Fruit fly (Drosophila melanogaster): ENCODE results near the gene CG14316.

Gene CG14316

DNA sequence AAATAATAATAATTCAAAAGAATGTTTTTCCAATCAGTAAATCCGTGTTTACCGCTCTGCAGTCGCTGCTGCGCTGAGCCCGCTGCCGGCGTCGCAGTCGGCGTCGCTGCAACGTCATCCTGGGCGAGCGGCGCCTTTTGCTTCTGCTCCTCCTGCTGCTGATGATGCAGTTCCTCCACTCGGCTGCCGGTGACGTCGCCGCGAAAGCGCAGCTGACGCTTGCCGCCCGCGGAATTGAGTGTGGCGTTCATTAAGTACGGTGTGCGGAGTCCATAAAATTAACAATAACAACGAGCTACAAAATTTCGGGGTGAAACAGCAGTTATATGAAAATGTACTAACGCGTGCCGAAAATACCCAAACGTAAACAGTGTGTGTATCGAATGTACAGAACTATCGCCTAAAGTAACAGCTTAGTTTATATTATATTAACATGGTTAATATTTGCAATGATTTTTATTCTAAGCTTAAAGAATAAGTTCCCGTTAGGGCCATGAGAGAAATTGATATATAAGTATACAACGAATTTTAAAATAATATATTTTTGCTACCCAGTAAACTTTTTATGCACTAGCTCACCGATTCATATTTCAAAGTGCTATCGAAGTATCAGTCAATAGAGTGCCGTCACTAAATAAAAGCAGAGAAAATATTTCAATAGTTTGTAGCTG is 12.3 kb downstream of the CG14316 start, which contains the start of the genes CG7218 and Cbp20 (continued):
- TF ChIP-seq hbn (GFP tag; IDR thresholded peaks at IDR 0.05; ENCODE audit: partially characterized antibody) (peak; percentile 76), Hand (GFP tag; optimal IDR thresholded peaks at IDR 0.05) (no peak), CG12104 (GFP tag; optimal IDR thresholded peaks at IDR 0.05) (no peak), CG31441 (GFP tag; IDR thresholded peaks at IDR 0.05) (peak; percentile 65), Nf-YA (GFP tag; IDR thresholded peaks at IDR 0.05) (no peak), danr (GFP tag; IDR thresholded peaks at IDR 0.05) (0 out of 2 replicates have a peak, but pooled peaks have one; percentile 25), CG4328 (GFP tag; optimal IDR thresholded peaks at IDR 0.05) (peak; percentile 47), Ptx1 (GFP tag; IDR thresholded peaks at IDR 0.05) (peak; percentile 83), CG11247 (GFP tag; IDR thresholded peaks at IDR 0.05) (peak; percentile 80), ranshi (GFP tag; IDR thresholded peaks at IDR 0.05) (peak; percentile 78), Gsc (GFP tag; IDR thresholded peaks at IDR 0.05) (no peak), Sry-β (GFP tag; optimal IDR thresholded peaks at IDR 0.05) (peak; percentile 27), HLH3B (GFP tag; IDR thresholded peaks at IDR 0.05) (peak; percentile 68), pros (GFP tag; optimal IDR thresholded peaks at IDR 0.05) (no peak), CG15514 (GFP tag; optimal IDR thresholded peaks at IDR 0.05) (peak; percentile 81), onecut (GFP tag; IDR thresholded peaks at IDR 0.05) (peak; percentile 47; the same call in 1 of the 2 replicates), trem (tag; optimal IDR thresholded peaks at IDR 0.05) (peak; percentile 83), MTF-1 (GFP tag; optimal IDR thresholded peaks at IDR 0.05; ENCODE audit: borderline replicate concordance) (peak; percentile 14), run (tag; optimal IDR thresholded peaks at IDR 0.05) (no peak), CG6654 (GFP tag; optimal IDR thresholded peaks at IDR 0.05) (no peak), da (GFP tag; optimal IDR thresholded peaks at IDR 0.05) (peak; percentile 2), sens (GFP tag) (peak; percentile 90), zen2 (GFP tag; IDR thresholded peaks at IDR 0.05; ENCODE audit: partially characterized antibody) (peak; percentile 65; the same call in 1 of the 3 replicates), Sox100B (GFP tag; optimal IDR thresholded peaks at IDR 0.05) (peak; percentile 35), B-H2 (GFP tag; optimal IDR thresholded peaks at IDR 0.05) (peak; percentile 77), CG3281 (GFP tag; optimal IDR thresholded peaks at IDR 0.05) (peak; percentile 69), tio (GFP tag; optimal IDR thresholded peaks at IDR 0.05) (no peak), CG30431 (GFP tag; optimal IDR thresholded peaks at IDR 0.05) (no peak), CG11093 (GFP tag; IDR thresholded peaks at IDR 0.05) (peak; percentile 41; the same call in 1 of the 3 replicates), Doc3 (GFP tag; IDR thresholded peaks at IDR 0.05; ENCODE audit: partially characterized antibody) (peak; percentile 88), CG4360 (GFP tag; IDR thresholded peaks at IDR 0.05) (peak; percentile 42; the same call in 1 of the 2 replicates), CG8290 (GFP tag; optimal IDR thresholded peaks at IDR 0.05) (peak; percentile 56), CG8290 (tag; optimal IDR thresholded peaks at IDR 0.05) (peak; percentile 52 to 79), CG7357 (GFP tag; IDR thresholded peaks at IDR 0.05) (0 out of 3 replicates have a peak, but pooled peaks have one; percentile 28), CG14050 (GFP tag; IDR thresholded peaks at IDR 0.05) (peak; percentile 54), Opbp (GFP tag; IDR thresholded peaks at IDR 0.05; ENCODE audit: partially characterized antibody) (peak; percentile 70; the same call in 2 of the 3 replicates), CG1602 (GFP tag; optimal IDR thresholded peaks at IDR 0.05) (peak; percentile 87), CG2129 (GFP tag; IDR thresholded peaks at IDR 0.05; ENCODE audit: partially characterized antibody) (peak; percentile 78), Ets65A (GFP tag) (peak; percentile 94), wek (GFP tag; optimal IDR thresholded peaks at IDR 0.05) (no peak), CG16863 (GFP tag; optimal IDR thresholded peaks at IDR 0.05) (peak; percentile 47), CG4404 (GFP tag; IDR thresholded peaks at IDR 0.05) (no peak; the same call in 1 of the 2 replicates), Hmr (GFP tag; optimal IDR thresholded peaks at IDR 0.05) (peak; percentile 70), CG2202 (tag; optimal IDR thresholded peaks at IDR 0.05) (no peak), HLH4C (GFP tag; IDR thresholded peaks at IDR 0.05; ENCODE audit: partially characterized antibody) (peak; percentile 82), unpg (GFP tag; optimal IDR thresholded peaks at IDR 0.05) (peak; percentile 61), vvl (GFP tag; IDR thresholded peaks at IDR 0.05) (peak; percentile 82), CG17829 (tag; optimal IDR thresholded peaks at IDR 0.05) (peak; percentile 75), jigr1 (GFP tag; IDR thresholded peaks at IDR 0.05) (0 out of 3 replicates have a peak, but pooled peaks have one; percentile 23)

All from whole organism, embryonic.